Fruit fly (Drosophila melanogaster) whole organism, prepupa: ENCODE results near the gene CG34451.

Experiments
- CG10631 ChIP-seq: fragments of 200-800 bp; sonication (Bioruptor generic); optimal IDR thresholded peaks from 2 replicates; lab custom pipeline; 2016; ENCODE audit warnings: missing biosample characterization, missing genetic modification characterization
- CG10669 ChIP-seq: fragments of 200-800 bp; sonication (Bioruptor generic); optimal IDR thresholded peaks from 3 replicates; lab custom pipeline; 2018; ENCODE audit warnings: missing biosample characterization, mild to moderate bottlenecking, missing genetic modification characterization, moderate library complexity
- CG11294 ChIP-seq: fragments of 200-800 bp; sonication (Bioruptor generic); IDR thresholded peaks from 2 replicates; pipeline ENCODE4 v1.3.6; 2022; ENCODE audit warnings: missing biosample characterization, missing genetic modification characterization
- CG11762 ChIP-seq: fragments of 200-800 bp; sonication (Bioruptor generic); optimal IDR thresholded peaks from 3 replicates; lab custom pipeline; 2016; ENCODE audit warnings: missing biosample characterization, missing genetic modification characterization; ENCODE audit not compliant: insufficient read depth
- CG11902 ChIP-seq: fragments of 200-800 bp; sonication (Bioruptor generic); optimal IDR thresholded peaks from 3 replicates; lab custom pipeline; 2016; ENCODE audit warnings: missing biosample characterization, missing genetic modification characterization
- CG15336 ChIP-seq: fragments of 200-800 bp; sonication (Bioruptor generic); IDR thresholded peaks from 2 replicates; pipeline ENCODE4 v1.3.6; 2022; ENCODE audit warnings: missing biosample characterization, missing genetic modification characterization
- CG1621 ChIP-seq: fragments of 200-800 bp; sonication (Bioruptor generic); optimal IDR thresholded peaks from 3 replicates; lab custom pipeline; 2018; ENCODE audit warnings: missing biosample characterization, mild to moderate bottlenecking, missing genetic modification characterization
- CG16779 ChIP-seq: fragments of 200-800 bp; sonication (Bioruptor generic); optimal IDR thresholded peaks from 3 replicates; lab custom pipeline; 2017; ENCODE audit warnings: missing biosample characterization, mild to moderate bottlenecking, missing genetic modification characterization
- CG3032 ChIP-seq: fragments of 200-800 bp; optimal IDR thresholded peaks from 2 replicates; lab custom pipeline; 2019; ENCODE audit warnings: missing biosample characterization, mild to moderate bottlenecking, missing genetic modification characterization, moderate library complexity
- CG31627 ChIP-seq: fragments of 200-800 bp; sonication (Bioruptor generic); optimal IDR thresholded peaks from 3 replicates; lab custom pipeline; 2016; ENCODE audit warnings: missing biosample characterization, missing genetic modification characterization
- CG32006 ChIP-seq: fragments of 200-800 bp; sonication (Bioruptor generic); optimal IDR thresholded peaks from 3 replicates; lab custom pipeline; 2017; ENCODE audit warnings: missing biosample characterization, mild to moderate bottlenecking, missing genetic modification characterization
- CG34406 ChIP-seq: fragments of 200-800 bp; sonication (Bioruptor generic); optimal IDR thresholded peaks from 3 replicates; lab custom pipeline; 2016; ENCODE audit warnings: missing biosample characterization, missing genetic modification characterization
- CG3919 ChIP-seq: fragments of 200-800 bp; sonication (Bioruptor generic); optimal IDR thresholded peaks from 3 replicates; lab custom pipeline; 2016; ENCODE audit warnings: missing biosample characterization, missing genetic modification characterization
- CG4318 ChIP-seq: fragments of 200-800 bp; sonication (Bioruptor generic); optimal IDR thresholded peaks from 3 replicates; lab custom pipeline; 2017; ENCODE audit warnings: missing biosample characterization, mild to moderate bottlenecking, missing genetic modification characterization
- CG6163 ChIP-seq: fragments of 200-800 bp; sonication (Bioruptor generic); IDR thresholded peaks from 3 replicates; pipeline ENCODE4 v1.3.6; 2022; ENCODE audit warnings: missing biosample characterization, missing genetic modification characterization
- CG6808 ChIP-seq: fragments of 200-800 bp; sonication (Bioruptor generic); optimal IDR thresholded peaks from 3 replicates; lab custom pipeline; 2017; ENCODE audit warnings: missing biosample characterization, missing genetic modification characterization, mild to moderate bottlenecking, moderate library complexity, missing genetic modification reagents
- CG6854 ChIP-seq: fragments of 200-800 bp; sonication (Bioruptor generic); optimal IDR thresholded peaks from 2 replicates; lab custom pipeline; 2017; ENCODE audit warnings: missing biosample characterization, mild to moderate bottlenecking, missing genetic modification characterization
- CG7368 ChIP-seq: fragments of 200-800 bp; sonication (Bioruptor generic); optimal IDR thresholded peaks from 3 replicates; lab custom pipeline; 2016; ENCODE audit warnings: missing biosample characterization, missing genetic modification characterization
- CG8119 ChIP-seq: fragments of 200-800 bp; sonication (Bioruptor generic); IDR thresholded peaks from 3 replicates; pipeline ENCODE4 v1.3.6; 2022; ENCODE audit warnings: missing biosample characterization, missing genetic modification characterization
- CG8319 ChIP-seq: fragments of 200-800 bp; sonication (Bioruptor generic); optimal IDR thresholded peaks from 3 replicates; lab custom pipeline; 2016; ENCODE audit warnings: missing biosample characterization, missing genetic modification characterization
- CG9139 ChIP-seq: fragments of 200-800 bp; sonication (Bioruptor generic); optimal IDR thresholded peaks from 3 replicates; lab custom pipeline; 2017; ENCODE audit warnings: missing biosample characterization, mild to moderate bottlenecking, missing genetic modification characterization
- Eip75B ChIP-seq: fragments of 200-800 bp; sonication (Bioruptor generic); optimal IDR thresholded peaks from 3 replicates; lab custom pipeline; 2016; ENCODE audit warnings: missing biosample characterization, missing genetic modification characterization
- Eip78C ChIP-seq: fragments of 200-800 bp; sonication (Bioruptor generic); peaks from one replicate; lab custom pipeline; 2016; ENCODE audit warnings: missing biosample characterization, missing genetic modification characterization
- Ets21C ChIP-seq: fragments of 200-800 bp; sonication (Bioruptor generic); optimal IDR thresholded peaks from 3 replicates; lab custom pipeline; 2016; ENCODE audit warnings: missing biosample characterization, missing genetic modification characterization
- Ets96B ChIP-seq: fragments of 200-800 bp; optimal IDR thresholded peaks from 2 replicates; lab custom pipeline; 2019; ENCODE audit warnings: missing biosample characterization, mild to moderate bottlenecking, missing genetic modification characterization, moderate library complexity
- Gug ChIP-seq: fragments of 200-800 bp; sonication (Bioruptor generic); IDR thresholded peaks from 2 replicates; pipeline ENCODE4 v1.3.6; 2022; ENCODE audit warnings: missing biosample characterization, missing genetic modification characterization
- Hr38 ChIP-seq: sonication (Bioruptor generic); optimal IDR thresholded peaks from 2 replicates; lab custom pipeline; 2016; ENCODE audit warnings: missing biosample characterization, missing genetic modification characterization
- Hr39 ChIP-seq: fragments of 200-800 bp; sonication (Bioruptor generic); optimal IDR thresholded peaks from 2 replicates; lab custom pipeline; 2016; ENCODE audit warnings: missing biosample characterization, missing genetic modification characterization
- Hr4 ChIP-seq: fragments of 200-800 bp; sonication (Bioruptor generic); optimal IDR thresholded peaks from 3 replicates; lab custom pipeline; 2016; ENCODE audit warnings: missing biosample characterization, missing genetic modification characterization
- Lpt ChIP-seq: fragments of 200-800 bp; sonication (Bioruptor generic); optimal IDR thresholded peaks from 3 replicates; lab custom pipeline; 2016; ENCODE audit warnings: missing biosample characterization, missing genetic modification characterization
- OdsH ChIP-seq: fragments of 200-800 bp; sonication (Bioruptor generic); optimal IDR thresholded peaks from 3 replicates; lab custom pipeline; 2016; ENCODE audit warnings: missing biosample characterization, missing genetic modification characterization
- Sox102F ChIP-seq: fragments of 200-800 bp; sonication (Bioruptor generic); optimal IDR thresholded peaks from 2 replicates; lab custom pipeline; 2016; ENCODE audit warnings: missing biosample characterization, mild to moderate bottlenecking, missing genetic modification characterization
- Sox15 ChIP-seq: fragments of 200-800 bp; sonication (Bioruptor generic); optimal IDR thresholded peaks from 3 replicates; lab custom pipeline; 2016; ENCODE audit warnings: missing biosample characterization, missing genetic modification characterization
- achi ChIP-seq: fragments of 200-800 bp; sonication (Bioruptor generic); optimal IDR thresholded peaks from 3 replicates; lab custom pipeline; 2016; ENCODE audit warnings: missing biosample characterization, missing genetic modification characterization
- acj6 ChIP-seq: fragments of 200-800 bp; sonication (Bioruptor generic); optimal IDR thresholded peaks from 3 replicates; lab custom pipeline; 2016; ENCODE audit warnings: missing biosample characterization, missing genetic modification characterization
- cyc ChIP-seq: fragments of 200-800 bp; sonication (Bioruptor generic); optimal IDR thresholded peaks from 3 replicates; lab custom pipeline; 2016; ENCODE audit warnings: missing biosample characterization, missing genetic modification characterization
- dsx ChIP-seq: fragments of 200-800 bp; optimal IDR thresholded peaks from 3 replicates; lab custom pipeline; 2019; ENCODE audit warnings: missing biosample characterization, mild to moderate bottlenecking, missing genetic modification characterization, moderate library complexity; ENCODE audit not compliant: poor library complexity, severe bottlenecking
- eg ChIP-seq: fragments of 200-800 bp; sonication (Bioruptor generic); IDR thresholded peaks from 3 replicates; pipeline ENCODE4 v1.3.6; 2022; ENCODE audit warnings: missing biosample characterization, missing genetic modification characterization
- esn ChIP-seq: fragments of 200-800 bp; sonication (Bioruptor generic); optimal IDR thresholded peaks from 2 replicates; lab custom pipeline; 2016; ENCODE audit warnings: missing biosample characterization, mild to moderate bottlenecking, missing genetic modification characterization, moderate library complexity
- fd59A ChIP-seq: fragments of 200-800 bp; sonication (Bioruptor generic); optimal IDR thresholded peaks from 2 replicates; lab custom pipeline; 2017; ENCODE audit warnings: missing biosample characterization, mild to moderate bottlenecking, missing genetic modification characterization, missing genetic modification reagents
- fd85E ChIP-seq: fragments of 200-800 bp; sonication (Bioruptor generic); optimal IDR thresholded peaks from 3 replicates; lab custom pipeline; 2016; ENCODE audit warnings: missing biosample characterization, missing genetic modification characterization
- fkh ChIP-seq: fragments of 200-800 bp; sonication (Bioruptor generic); optimal IDR thresholded peaks from 3 replicates; lab custom pipeline; 2017; ENCODE audit warnings: missing biosample characterization, mild to moderate bottlenecking, missing genetic modification characterization, moderate library complexity
- lz ChIP-seq: fragments of 200-800 bp; sonication (Bioruptor generic); optimal IDR thresholded peaks from 3 replicates; lab custom pipeline; 2016; ENCODE audit warnings: missing biosample characterization, missing genetic modification characterization
- net ChIP-seq: fragments of 200-800 bp; sonication (Bioruptor generic); optimal IDR thresholded peaks from 3 replicates; lab custom pipeline; 2016; ENCODE audit warnings: missing biosample characterization, missing genetic modification characterization
- pdm3 ChIP-seq: fragments of 200-800 bp; sonication (Bioruptor generic); optimal IDR thresholded peaks from 3 replicates; lab custom pipeline; 2016; ENCODE audit warnings: missing biosample characterization, missing genetic modification characterization
- salr ChIP-seq, 2 experiments: fragments of 200-800 bp; sonication (Bioruptor generic); optimal IDR thresholded peaks; 3 replicates each; lab custom pipeline; 2016 to 2018; ENCODE audit warnings: missing biosample characterization in 2 of 2, missing genetic modification characterization in 2 of 2, mild to moderate bottlenecking in 1 of 2
- spab ChIP-seq: fragments of 200-800 bp; sonication (Bioruptor generic); optimal IDR thresholded peaks from 2 replicates; lab custom pipeline; 2017; ENCODE audit warnings: missing biosample characterization, mild to moderate bottlenecking, missing genetic modification characterization, missing genetic modification reagents
- svp ChIP-seq: fragments of 200-800 bp; sonication (Bioruptor generic); peaks from one replicate; lab custom pipeline; 2016; ENCODE audit warnings: missing biosample characterization, missing genetic modification characterization
- topi ChIP-seq: fragments of 200-800 bp; sonication (Bioruptor generic); optimal IDR thresholded peaks from 3 replicates; lab custom pipeline; 2016; ENCODE audit warnings: missing biosample characterization, missing genetic modification characterization

The CG34451 gene

DNA sequence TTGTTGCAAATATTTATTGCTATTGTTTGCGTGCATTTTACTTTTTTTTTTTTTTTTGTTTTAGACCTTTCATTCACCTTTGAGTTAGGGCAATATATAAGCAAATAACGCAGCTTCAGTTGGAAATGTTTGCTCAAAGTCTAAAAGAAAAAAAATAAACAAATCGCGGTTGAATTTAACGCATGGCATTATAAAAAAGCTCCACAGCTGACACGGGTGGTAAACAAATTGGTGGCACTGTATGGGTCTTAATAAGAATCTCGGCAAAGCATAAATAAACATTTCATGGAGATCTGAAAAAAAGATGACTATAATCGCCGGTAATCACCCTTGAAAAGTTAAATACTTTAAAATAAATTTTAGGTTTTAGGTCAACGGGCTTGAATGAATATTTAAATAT lies 2.5 kb upstream of the CG34451 start:
- TF ChIP-seq CG9139 (GFP tag; lab: Kevin White, UChicago) (no peak), dsx (GFP tag; lab: Kevin White, UChicago) (no peak), Ets21C (no peak), Hr39 (no peak), CG15336 (no peak), CG4318 (GFP tag; lab: Kevin White, UChicago) (no peak), Eip78C (GFP tag; lab: Kevin White, UChicago) (peak; percentile 69), Sox15 (GFP tag; lab: Kevin White, UChicago) (no peak), fkh (GFP tag; lab: Kevin White, UChicago) (peak; percentile 58), CG32006 (no peak), CG11762 (GFP tag; lab: Kevin White, UChicago) (no peak), achi (GFP tag; lab: Kevin White, UChicago) (no peak), salr (GFP tag; optimal IDR thresholded peaks at IDR 0.05; lab: Kevin White, UChicago) (no peak), OdsH (GFP tag; lab: Kevin White, UChicago) (no peak)

DNA sequence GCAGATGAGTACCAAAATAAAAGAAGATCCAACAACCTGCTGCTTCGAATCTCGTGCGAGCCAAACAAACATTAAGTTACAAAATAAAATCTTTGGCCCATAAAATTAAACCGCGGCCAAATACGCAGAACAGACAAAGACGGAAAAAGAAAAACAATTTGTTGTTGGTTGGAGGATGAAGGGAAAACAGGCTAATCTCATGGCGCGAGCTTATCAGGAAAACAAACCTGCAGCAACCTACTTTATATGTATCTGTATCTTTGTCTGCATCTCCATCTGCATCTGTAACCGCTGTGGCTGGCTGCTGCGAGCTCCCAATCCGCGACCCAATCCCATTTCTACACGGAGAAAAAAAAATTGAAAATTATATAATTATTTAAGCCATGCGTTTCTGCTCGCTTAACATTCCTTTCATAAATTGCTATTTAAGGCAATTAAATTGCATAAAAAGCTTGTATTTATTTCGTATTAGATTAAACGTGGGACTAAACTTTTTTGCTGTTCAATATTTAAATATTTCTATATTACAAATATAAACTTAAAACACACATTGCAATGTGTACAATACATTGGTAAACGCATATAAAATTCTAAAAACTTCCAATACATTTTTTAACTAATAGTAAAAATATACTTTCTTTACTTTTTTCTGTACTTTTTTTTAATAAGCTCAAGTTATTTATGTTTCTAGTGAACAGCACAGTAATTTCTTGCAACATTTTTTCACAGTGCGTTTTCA lies 1.1 kb upstream of the CG34451 start:
- TF ChIP-seq CG15336 (0 out of 2 replicates have a peak, but pooled peaks have one; percentile 8), Hr4 (GFP tag; lab: Kevin White, UChicago) (peak; percentile 15), acj6 (peak; percentile 62), CG6163 (no peak), CG8119 (GFP tag; lab: Robert Waterston, UW) (no peak), Eip75B (GFP tag; lab: Kevin White, UChicago) (no peak), net (GFP tag; lab: Kevin White, UChicago) (no peak), Ets96B (tag; lab: Kevin White, UChicago) (peak; percentile 20), CG10669 (peak; percentile 8), esn (GFP tag; lab: Kevin White, UChicago) (peak; percentile 36), CG10631 (GFP tag; lab: Kevin White, UChicago) (peak; percentile 13), Hr38 (GFP tag; lab: Kevin White, UChicago) (no peak), Gug (GFP tag; lab: Robert Waterston, UW) (peak; percentile 14; the same call in 1 of the 2 replicates), Ets21C (no peak), CG3032 (tag; lab: Kevin White, UChicago) (no peak), CG11902 (no peak), CG16779 (no peak), pdm3 (GFP tag; lab: Kevin White, UChicago) (peak; percentile 36), OdsH (GFP tag; lab: Kevin White, UChicago) (peak; percentile 56), fd85E (GFP tag; lab: Kevin White, UChicago) (no peak), fd59A (GFP tag; lab: Kevin White, UChicago) (no peak), cyc (GFP tag; lab: Kevin White, UChicago) (peak; percentile 11), svp (peak; percentile 67), eg (GFP tag; lab: Robert Waterston, UW) (no peak), CG3919 (peak; percentile 52), Lpt (no peak), fkh (GFP tag; lab: Kevin White, UChicago) (no peak), spab (GFP tag; lab: Kevin White, UChicago) (peak; percentile 31), CG34406 (peak; percentile 54), CG7368 (GFP tag; lab: Kevin White, UChicago) (no peak), CG6854 (GFP tag; lab: Kevin White, UChicago) (no peak), CG1621 (no peak), dsx (GFP tag; lab: Kevin White, UChicago) (no peak), lz (GFP tag; lab: Kevin White, UChicago) (no peak), Sox102F (GFP tag; lab: Kevin White, UChicago) (no peak), Sox15 (GFP tag; lab: Kevin White, UChicago) (peak; percentile 22), CG11294 (GFP tag; lab: Robert Waterston, UW) (no peak), CG31627 (GFP tag; lab: Kevin White, UChicago) (no peak), CG6808 (GFP tag; lab: Kevin White, UChicago) (no peak), topi (GFP tag; lab: Kevin White, UChicago) (no peak), CG8319 (GFP tag; lab: Kevin White, UChicago) (no peak), CG32006 (peak; percentile 70)
